Fruit fly (Drosophila melanogaster) whole organism, wandering third instar larva: ENCODE data around the gene Msp300.

Experiments used
- Abd-B ChIP-seq: fragments of >200 bp; optimal IDR thresholded peaks from 2 replicates; lab custom pipeline; 2017; ENCODE audit warnings: missing biosample characterization, missing genetic modification characterization
- CG32264 ChIP-seq: fragments of 200-800 bp; sonication (Bioruptor generic); optimal IDR thresholded peaks from 2 replicates; lab custom pipeline; 2016; ENCODE audit warnings: missing biosample characterization, missing genetic modification characterization
- CG9705 ChIP-seq: fragments of 200-800 bp; sonication (Bioruptor generic); optimal IDR thresholded peaks from 2 replicates; lab custom pipeline; 2018; ENCODE audit warnings: missing biosample characterization, mild to moderate bottlenecking, missing genetic modification characterization
- CrebA ChIP-seq: fragments of 200-800 bp; sonication (Bioruptor generic); optimal IDR thresholded peaks from 2 replicates; lab custom pipeline; 2016; ENCODE audit warnings: missing biosample characterization, mild to moderate bottlenecking, missing genetic modification characterization, borderline replicate concordance
- Dfd ChIP-seq: fragments of >200 bp; optimal IDR thresholded peaks from 2 replicates; lab custom pipeline; 2017; ENCODE audit warnings: missing biosample characterization, missing genetic modification characterization
- Dif ChIP-seq: fragments of 200-275, 200-300 bp; sonication (Bioruptor generic); optimal IDR thresholded peaks from 2 replicates; lab custom pipeline; 2018; ENCODE audit warnings: missing biosample characterization, missing genetic modification characterization; ENCODE audit not compliant: partially characterized antibody
- GATAd ChIP-seq: sonication (Bioruptor generic); optimal IDR thresholded peaks from 2 replicates; lab custom pipeline; 2016; ENCODE audit warnings: missing biosample characterization, missing genetic modification characterization
- HLH106 ChIP-seq: fragments of 200-800 bp; optimal IDR thresholded peaks from 3 replicates; lab custom pipeline; 2019; ENCODE audit warnings: missing biosample characterization, mild to moderate bottlenecking, missing genetic modification characterization, moderate library complexity
- Hnf4 ChIP-seq: fragments of 200-800 bp; sonication (Bioruptor generic); optimal IDR thresholded peaks from 2 replicates; lab custom pipeline; 2016; ENCODE audit warnings: missing biosample characterization, mild to moderate bottlenecking, missing genetic modification characterization
- Hr78 ChIP-seq: fragments of >200 bp; optimal IDR thresholded peaks from 2 replicates; lab custom pipeline; 2017; ENCODE audit warnings: missing biosample characterization, missing genetic modification characterization
- Hr83 ChIP-seq: fragments of 200-300 bp; sonication (Bioruptor generic); optimal IDR thresholded peaks from 2 replicates; lab custom pipeline; 2016; ENCODE audit warnings: missing biosample characterization, mild to moderate bottlenecking, missing genetic modification characterization, moderate library complexity; ENCODE audit not compliant: poor library complexity, severe bottlenecking
- Jra ChIP-seq: sonication (Bioruptor generic); optimal IDR thresholded peaks from 2 replicates; lab custom pipeline; 2016; ENCODE audit warnings: missing biosample characterization, missing genetic modification characterization
- Mio ChIP-seq: sonication (Bioruptor generic); optimal IDR thresholded peaks from 2 replicates; lab custom pipeline; 2016; ENCODE audit warnings: missing biosample characterization, missing genetic modification characterization
- Myc ChIP-seq: fragments of >200 bp; optimal IDR thresholded peaks from 2 replicates; lab custom pipeline; 2017
- N ChIP-seq: fragments of >200 bp; optimal IDR thresholded peaks from 2 replicates; lab custom pipeline; 2018; ENCODE audit warnings: missing biosample characterization, missing external identifiers, missing genetic modification characterization
- OdsH ChIP-seq: fragments of 200-800 bp; sonication (Bioruptor generic); optimal IDR thresholded peaks from 2 replicates; lab custom pipeline; 2016; ENCODE audit warnings: missing biosample characterization, mild to moderate bottlenecking, missing genetic modification characterization
- Rel ChIP-seq, 2 experiments: fragments of 200-800 bp; sonication (Bioruptor generic) in 1 of 2; optimal IDR thresholded peaks; 2 replicates in 1 of 2; 3 replicates in 1 of 2; lab custom pipeline; 2016 to 2019; ENCODE audit warnings: mild to moderate bottlenecking in 2 of 2, missing biosample characterization in 2 of 2, missing genetic modification characterization in 2 of 2, moderate library complexity in 1 of 2
- Sp1 ChIP-seq: fragments of 200-800 bp; sonication (Bioruptor generic); optimal IDR thresholded peaks from 3 replicates; lab custom pipeline; 2019; ENCODE audit warnings: missing biosample characterization, mild to moderate bottlenecking, missing genetic modification characterization, moderate library complexity
- Vsx2 ChIP-seq: fragments of 200-300, 225-300 bp; sonication (Bioruptor generic); optimal IDR thresholded peaks from 2 replicates; lab custom pipeline; 2018; ENCODE audit warnings: missing biosample characterization, missing genetic modification characterization; ENCODE audit not compliant: partially characterized antibody
- br ChIP-seq: fragments of 200-800 bp; sonication (Bioruptor generic); optimal IDR thresholded peaks from 2 replicates; lab custom pipeline; 2016; ENCODE audit warnings: missing biosample characterization, missing genetic modification characterization
- brk ChIP-seq: fragments of 200-800 bp; sonication (Bioruptor generic); optimal IDR thresholded peaks from 2 replicates; lab custom pipeline; 2016; ENCODE audit warnings: missing biosample characterization, mild to moderate bottlenecking, missing genetic modification characterization
- dl ChIP-seq, 2 experiments: fragments of 175-275, 200-275 bp in 1 of 2; fragments of 200-275 bp in 1 of 2; sonication (Bioruptor generic); optimal IDR thresholded peaks; lab custom pipeline; 2018; ENCODE audit warnings: mild to moderate bottlenecking in 2 of 2, missing biosample characterization in 2 of 2, missing genetic modification characterization in 2 of 2, moderate library complexity in 2 of 2; ENCODE audit not compliant: partially characterized antibody in 2 of 2, insufficient read depth in 1 of 2
- dmrt93B ChIP-seq: fragments of 200-800 bp; sonication (Bioruptor generic); optimal IDR thresholded peaks from 2 replicates; lab custom pipeline; 2018; ENCODE audit warnings: missing biosample characterization, mild to moderate bottlenecking, missing genetic modification characterization
- dsf ChIP-seq: sonication (Bioruptor generic); optimal IDR thresholded peaks from 2 replicates; lab custom pipeline; 2016; ENCODE audit warnings: missing biosample characterization, missing genetic modification characterization, borderline replicate concordance
- ey ChIP-seq: fragments of 200-800 bp; sonication (Bioruptor generic); optimal IDR thresholded peaks from 2 replicates; lab custom pipeline; 2016; ENCODE audit warnings: missing biosample characterization, missing genetic modification characterization
- foxo ChIP-seq, 2 experiments: fragments of 200-800 bp; sonication (Bioruptor generic); optimal IDR thresholded peaks; 2 replicates in 1 of 2; 3 replicates in 1 of 2; lab custom pipeline; 2016 to 2017; ENCODE audit warnings: missing biosample characterization in 2 of 2, missing genetic modification characterization in 2 of 2
- fru ChIP-seq: fragments of 200-800 bp; sonication (Bioruptor generic); optimal IDR thresholded peaks from 3 replicates; lab custom pipeline; 2016; ENCODE audit warnings: missing biosample characterization, mild to moderate bottlenecking, missing genetic modification characterization
- h ChIP-seq: fragments of 200-800 bp; sonication (Bioruptor generic); optimal IDR thresholded peaks from 3 replicates; lab custom pipeline; 2016; ENCODE audit warnings: missing biosample characterization, mild to moderate bottlenecking, missing genetic modification characterization
- jim ChIP-seq: fragments of 175-275, 200-325 bp; sonication (Bioruptor generic); optimal IDR thresholded peaks from 2 replicates; lab custom pipeline; 2016; ENCODE audit warnings: missing biosample characterization, mild to moderate bottlenecking, missing genetic modification characterization
- lola ChIP-seq: fragments of >200 bp; optimal IDR thresholded peaks from 2 replicates; lab custom pipeline; 2017; ENCODE audit warnings: missing biosample characterization, missing genetic modification characterization
- pan ChIP-seq: fragments of >200 bp; optimal IDR thresholded peaks from 2 replicates; lab custom pipeline; 2017
- psq ChIP-seq: fragments of 200-800 bp; sonication (Bioruptor generic); optimal IDR thresholded peaks from 3 replicates; lab custom pipeline; 2017; ENCODE audit warnings: missing biosample characterization, mild to moderate bottlenecking, missing genetic modification characterization, moderate library complexity
- rgr ChIP-seq: fragments of 200-800 bp; sonication (Bioruptor generic); optimal IDR thresholded peaks from 3 replicates; lab custom pipeline; 2016; ENCODE audit warnings: missing biosample characterization, mild to moderate bottlenecking, missing genetic modification characterization
- sage ChIP-seq: fragments of 200-800 bp; sonication (Bioruptor generic); optimal IDR thresholded peaks from 2 replicates; lab custom pipeline; 2016; ENCODE audit warnings: missing biosample characterization, mild to moderate bottlenecking, missing genetic modification characterization
- sv ChIP-seq: fragments of 200-800 bp; sonication (Bioruptor generic); optimal IDR thresholded peaks from 3 replicates; lab custom pipeline; 2016; ENCODE audit warnings: missing biosample characterization, missing genetic modification characterization
- tai ChIP-seq: sonication (Bioruptor generic); optimal IDR thresholded peaks from 2 replicates; lab custom pipeline; 2016; ENCODE audit warnings: missing biosample characterization, missing genetic modification characterization
- usp ChIP-seq: fragments of >200 bp; optimal IDR thresholded peaks from 2 replicates; lab custom pipeline; 2017; ENCODE audit warnings: missing biosample characterization, missing genetic modification characterization
- woc ChIP-seq: sonication (Bioruptor generic); optimal IDR thresholded peaks from 2 replicates; lab custom pipeline; 2016; ENCODE audit warnings: missing biosample characterization, mild to moderate bottlenecking, missing genetic modification characterization

The Msp300 gene

DNA sequence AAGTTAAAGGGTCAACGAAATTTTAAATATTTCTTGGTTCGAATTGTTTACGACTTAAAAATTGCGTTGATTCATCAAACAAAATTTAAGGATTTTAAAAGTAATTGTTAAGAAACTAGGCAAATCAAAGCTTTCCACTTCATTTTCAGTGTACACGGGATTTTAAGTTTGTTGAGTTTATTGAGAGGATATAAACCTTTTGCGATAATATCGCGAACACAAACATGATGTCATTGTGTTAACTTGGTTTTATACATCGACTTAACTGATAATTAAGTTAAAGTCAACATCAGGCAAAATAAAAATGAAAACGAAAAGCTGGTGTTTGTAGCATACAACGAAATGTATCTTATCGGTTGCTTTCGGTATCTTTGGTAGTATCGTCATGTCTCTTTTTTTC lies 16.4 kb downstream of the Msp300 start:
- TF ChIP-seq Sp1 (GFP tag; lab: Kevin White, UChicago) = peak; percentile 8
- no peak for TF ChIP-seq Rel (GFP tag; optimal IDR thresholded peaks at IDR 0.05; lab: Kevin White, UChicago)
- TF ChIP-seq Rel (tag; optimal IDR thresholded peaks at IDR 0.05; lab: Kevin White, UChicago) = no peak
- TF ChIP-seq foxo (GFP tag; optimal IDR thresholded peaks at IDR 0.05; lab: Kevin White, UChicago) = peak in 1 of 2 experiments; percentile 7
- TF ChIP-seq dl (GFP tag; optimal IDR thresholded peaks at IDR 0.05; lab: Kevin White, UChicago; ENCODE audit: insufficient read depth in 1 of 2, partially characterized antibody in 2 of 2) = no peak
- no peak for TF ChIP-seq pan (lab: Kevin White, UChicago)
- TF ChIP-seq sv (GFP tag; lab: Kevin White, UChicago) = no peak

DNA sequence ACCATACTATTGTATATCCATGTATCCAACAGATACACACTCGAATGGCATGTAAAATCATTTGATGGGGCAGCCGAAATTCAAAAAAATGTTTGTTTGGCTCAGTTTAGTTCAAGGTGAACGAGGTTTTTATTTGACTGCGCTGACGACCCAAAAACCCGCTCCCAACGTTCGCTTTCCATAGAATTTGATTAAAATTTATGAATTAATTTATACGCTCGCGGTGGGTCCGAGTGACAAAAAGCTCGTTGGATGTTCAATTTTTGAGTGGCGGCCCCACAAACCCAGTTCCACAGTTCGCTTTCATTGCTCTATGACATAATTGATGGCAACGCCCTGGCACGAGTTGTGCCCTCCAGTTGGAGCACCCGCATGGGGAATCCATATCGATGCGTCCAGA lies 19.0 kb downstream of the Msp300 start:
- TF ChIP-seq tai = no peak
- TF ChIP-seq br (GFP tag; lab: Kevin White, UChicago) = no peak
- no peak for TF ChIP-seq GATAd (GFP tag; lab: Kevin White, UChicago)
- TF ChIP-seq Sp1 (GFP tag; lab: Kevin White, UChicago) = no peak
- TF ChIP-seq Abd-B (GFP tag; lab: Kevin White, UChicago) = no peak
- TF ChIP-seq rgr (GFP tag; lab: Kevin White, UChicago) = no peak
- TF ChIP-seq, all 38 proteins: peak for 0

DNA sequence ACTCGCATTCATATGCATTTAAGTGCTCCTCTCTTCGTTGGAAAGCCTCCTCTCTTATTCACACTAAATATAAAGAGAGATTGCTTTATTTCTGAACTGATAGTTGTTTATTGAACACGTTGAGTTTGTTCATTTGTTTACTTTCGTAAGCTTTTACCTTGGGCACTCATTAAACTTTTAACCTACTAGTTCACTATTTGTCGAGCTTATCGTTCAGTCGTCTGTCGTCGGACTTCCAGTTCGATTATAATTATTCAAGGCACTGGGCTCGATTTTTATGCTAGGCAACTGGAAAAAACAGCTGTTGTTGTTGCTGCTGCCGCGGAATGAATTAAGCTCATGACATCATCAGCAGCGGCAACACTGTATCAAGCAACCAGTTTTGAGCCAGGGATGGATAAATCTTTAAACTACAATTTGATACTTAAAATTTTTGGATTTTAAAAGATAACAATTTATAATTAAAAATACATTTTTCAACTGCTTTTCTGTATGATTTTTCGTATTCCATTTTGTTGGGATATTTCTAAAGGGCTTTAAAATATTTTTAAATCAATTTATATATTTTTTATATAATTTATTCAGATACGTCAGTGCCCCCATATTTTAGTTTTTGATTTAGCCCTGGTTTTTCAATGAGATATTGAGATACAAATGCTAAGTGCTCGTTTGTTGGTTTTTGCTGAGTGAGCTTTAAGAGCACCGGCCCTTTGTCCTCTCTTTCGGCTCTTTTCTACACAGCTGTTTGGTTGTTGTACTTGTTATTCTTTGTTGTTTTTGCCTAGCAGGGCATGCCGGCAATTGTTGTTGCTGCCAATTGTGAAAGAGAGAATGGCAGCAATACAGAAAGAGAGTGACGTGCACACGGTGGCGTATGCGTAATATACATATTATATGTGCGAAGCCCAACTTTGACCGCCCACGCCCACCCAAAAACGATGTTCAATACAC lies 44.8 kb downstream of the Msp300 start:
- TF ChIP-seq Rel (GFP tag; optimal IDR thresholded peaks at IDR 0.05; lab: Kevin White, UChicago) = peak; percentile 29
- peak; percentile 83 for TF ChIP-seq Rel (tag; optimal IDR thresholded peaks at IDR 0.05; lab: Kevin White, UChicago)
- TF ChIP-seq br (GFP tag; lab: Kevin White, UChicago) = peak; percentile 48
- TF ChIP-seq Mio (GFP tag; lab: Kevin White, UChicago) = no peak
- TF ChIP-seq N (GFP tag; lab: Kevin White, UChicago) = no peak
- no peak for TF ChIP-seq Myc (lab: Kevin White, UChicago)
- peak; percentile 14 for TF ChIP-seq dsf (GFP tag; lab: Kevin White, UChicago)
- no peak for TF ChIP-seq Jra (GFP tag; lab: Kevin White, UChicago)
- no peak for TF ChIP-seq lola (GFP tag; lab: Kevin White, UChicago)
- peak in 1 of 2 experiments; percentile 93 for TF ChIP-seq foxo (GFP tag; optimal IDR thresholded peaks at IDR 0.05; lab: Kevin White, UChicago)
- no peak for TF ChIP-seq GATAd (GFP tag; lab: Kevin White, UChicago)
- peak; percentile 58 for TF ChIP-seq sage (GFP tag; lab: Kevin White, UChicago)
- no peak for TF ChIP-seq pan (lab: Kevin White, UChicago)
- peak; percentile 90 for TF ChIP-seq rgr (GFP tag; lab: Kevin White, UChicago)
- no peak for TF ChIP-seq CG32264 (GFP tag; lab: Kevin White, UChicago)
- no peak for TF ChIP-seq Hr78 (GFP tag; lab: Kevin White, UChicago)
- no peak for TF ChIP-seq Hr83 (GFP tag; lab: Kevin White, UChicago)
- TF ChIP-seq fru = peak; percentile 89
- TF ChIP-seq tai = no peak
- TF ChIP-seq Dif = peak; percentile 7
- peak; percentile 48 for TF ChIP-seq brk (GFP tag; lab: Kevin White, UChicago)
- peak; percentile 13 to 21 for TF ChIP-seq dl (GFP tag; optimal IDR thresholded peaks at IDR 0.05; lab: Kevin White, UChicago; ENCODE audit: insufficient read depth in 1 of 2, partially characterized antibody in 2 of 2)
- peak; percentile 65 for TF ChIP-seq woc (GFP tag; lab: Kevin White, UChicago)
- no peak for TF ChIP-seq CrebA (GFP tag; lab: Kevin White, UChicago)
- peak; percentile 93 for TF ChIP-seq OdsH
- peak; percentile 98 for TF ChIP-seq HLH106
- TF ChIP-seq psq = peak; percentile 92
- no peak for TF ChIP-seq Abd-B (GFP tag; lab: Kevin White, UChicago)
- peak; percentile 90 for TF ChIP-seq CG9705 (GFP tag; lab: Kevin White, UChicago)
- no peak for TF ChIP-seq usp (GFP tag; lab: Kevin White, UChicago)
- peak; percentile 90 for TF ChIP-seq dmrt93B
- TF ChIP-seq sv (GFP tag; lab: Kevin White, UChicago) = peak; percentile 74
- peak; percentile 98 for TF ChIP-seq Sp1 (GFP tag; lab: Kevin White, UChicago)
- TF ChIP-seq h = peak; percentile 85
- TF ChIP-seq ey (GFP tag; lab: Kevin White, UChicago) = peak; percentile 78
- no peak for TF ChIP-seq Vsx2
- TF ChIP-seq jim (GFP tag; lab: Kevin White, UChicago) = no peak
- TF ChIP-seq Hnf4 (GFP tag; lab: Kevin White, UChicago) = no peak
- no peak for TF ChIP-seq Dfd (GFP tag; lab: Kevin White, UChicago)
